Worm (Caenorhabditis elegans) whole organism, L3 larva: Measurements from ENCODE around the gene cdkl-1.

Source experiments
- R02D3.7 ChIP-seq: fragments of 150-350 bp; optimal IDR thresholded peaks from 2 replicates; lab custom pipeline; 2014; ENCODE audit warnings: missing biosample characterization, missing genetic modification characterization
- ama-1 ChIP-seq: fragments of 150-350 bp; optimal IDR thresholded peaks from 2 replicates; lab custom pipeline; 2018
- ceh-9 ChIP-seq: sonication (generic microtip); optimal IDR thresholded peaks from 2 replicates; lab custom pipeline; 2018; ENCODE audit warnings: missing biosample characterization, missing genetic modification characterization
- fos-1 ChIP-seq: fragments of 150-350 bp; optimal IDR thresholded peaks from 2 replicates; lab custom pipeline; 2014; ENCODE audit warnings: missing biosample characterization, missing genetic modification characterization
- lin-15B ChIP-seq: fragments of 150-350 bp; optimal IDR thresholded peaks from 2 replicates; lab custom pipeline; 2014; ENCODE audit warnings: missing biosample characterization, missing genetic modification characterization
- nhr-12 ChIP-seq: fragments of 150-350 bp; optimal IDR thresholded peaks from 2 replicates; lab custom pipeline; 2014; ENCODE audit warnings: missing biosample characterization, missing genetic modification characterization
- nhr-23 ChIP-seq: fragments of 150-350 bp; optimal IDR thresholded peaks from 2 replicates; lab custom pipeline; 2014; ENCODE audit warnings: missing biosample characterization, missing genetic modification reagents, missing genetic modification characterization
- nhr-67 ChIP-seq: fragments of 150-350 bp; optimal IDR thresholded peaks from 2 replicates; lab custom pipeline; 2014; ENCODE audit warnings: missing biosample characterization, missing genetic modification characterization
- pqm-1 ChIP-seq: fragments of 150-350 bp; optimal IDR thresholded peaks from 2 replicates; lab custom pipeline; 2017; ENCODE audit warnings: missing biosample characterization, missing genetic modification characterization, inconsistent platforms
- snpc-4 ChIP-seq: fragments of 150-350 bp; optimal IDR thresholded peaks from 2 replicates; lab custom pipeline; 2014; ENCODE audit warnings: missing biosample characterization, missing genetic modification characterization
- ztf-11 ChIP-seq: fragments of 150-350 bp; optimal IDR thresholded peaks from 2 replicates; lab custom pipeline; 2014; ENCODE audit warnings: missing biosample characterization, missing genetic modification characterization
- ztf-4 ChIP-seq: fragments of 150-350 bp; optimal IDR thresholded peaks from 2 replicates; lab custom pipeline; 2014; ENCODE audit warnings: missing biosample characterization, missing genetic modification characterization

DNA sequence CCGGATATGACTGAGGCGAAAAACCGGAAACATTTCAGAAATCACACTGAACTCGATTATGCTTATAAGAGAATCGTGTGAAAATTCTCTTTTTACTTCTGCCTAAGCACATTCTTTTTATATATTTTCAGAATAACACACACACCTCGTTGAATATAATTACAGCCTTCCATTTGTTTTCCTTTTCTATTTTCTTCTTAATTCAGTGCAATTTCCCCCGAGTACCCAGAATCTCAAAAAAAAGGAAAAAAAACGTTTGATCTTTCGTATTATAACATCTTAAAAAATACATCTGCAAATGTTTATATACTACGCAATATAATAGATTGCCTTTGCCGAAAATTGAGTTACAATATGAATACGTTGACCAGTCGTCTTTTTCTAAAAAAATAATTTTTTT is 33.1 kb downstream of the cdkl-1 start:
- TF ChIP-seq nhr-67 (tag; lab: Kevin White, UChicago) = no peak
- no peak for TF ChIP-seq fos-1 (tag; lab: Kevin White, UChicago)
- TF ChIP-seq R02D3.7 (tag; lab: Kevin White, UChicago) = no peak
- no peak for TF ChIP-seq ceh-9
- TF ChIP-seq ztf-11 (tag; lab: Kevin White, UChicago) = no peak
- TF ChIP-seq nhr-12 = no peak
- TF ChIP-seq nhr-23 (tag; lab: Kevin White, UChicago) = no peak
- TF ChIP-seq snpc-4 (tag; lab: Kevin White, UChicago) = no peak
- TF ChIP-seq pqm-1 (tag; lab: Kevin White, UChicago) = no peak
- no peak for TF ChIP-seq lin-15B (tag; lab: Kevin White, UChicago)
- TF ChIP-seq ztf-4 (tag; lab: Kevin White, UChicago) = no peak
- no peak for TF ChIP-seq ama-1 (lab: Kevin White, UChicago)
